Worm (Caenorhabditis elegans) whole organism, L3 larva: ENCODE measurements around the gene ptp-4A2.

Experiments used
- R02D3.7 ChIP-seq: fragments of 150-350 bp; optimal IDR thresholded peaks from 2 replicates; lab custom pipeline; 2014; ENCODE audit warnings: missing biosample characterization, missing genetic modification characterization
- ZK546.5 ChIP-seq: sonication (generic microtip); optimal IDR thresholded peaks from 2 replicates; lab custom pipeline; 2017; ENCODE audit warnings: missing biosample characterization, missing genetic modification characterization
- aly-2 ChIP-seq: fragments of 150-350 bp; optimal IDR thresholded peaks from 2 replicates; lab custom pipeline; 2014; ENCODE audit warnings: missing biosample characterization, missing genetic modification characterization
- ceh-16 ChIP-seq: sonication (generic microtip); optimal IDR thresholded peaks from 2 replicates; lab custom pipeline; 2017; ENCODE audit warnings: missing biosample characterization, missing genetic modification characterization
- ceh-28 ChIP-seq: fragments of 150-350 bp; optimal IDR thresholded peaks from 2 replicates; lab custom pipeline; 2014; ENCODE audit warnings: missing biosample characterization, missing genetic modification reagents, missing genetic modification characterization
- ceh-82 ChIP-seq: fragments of 150-350 bp; optimal IDR thresholded peaks from 2 replicates; lab custom pipeline; 2014; ENCODE audit warnings: missing biosample characterization, missing genetic modification characterization
- ceh-9 ChIP-seq: sonication (generic microtip); optimal IDR thresholded peaks from 2 replicates; lab custom pipeline; 2018; ENCODE audit warnings: missing biosample characterization, missing genetic modification characterization
- daf-12 ChIP-seq: fragments of 150-350 bp; optimal IDR thresholded peaks from 2 replicates; lab custom pipeline; 2014; ENCODE audit warnings: missing biosample characterization, missing genetic modification reagents, missing genetic modification characterization
- egl-27 ChIP-seq: sonication (generic microtip); optimal IDR thresholded peaks from 4 replicates; lab custom pipeline; 2017; ENCODE audit warnings: missing biosample characterization, missing genetic modification reagents, missing genetic modification characterization
- egl-5 ChIP-seq: fragments of 150-350 bp; optimal IDR thresholded peaks from 2 replicates; lab custom pipeline; 2017; ENCODE audit warnings: missing biosample characterization, missing genetic modification reagents, missing genetic modification characterization, inconsistent platforms
- elt-1 ChIP-seq: fragments of 150-350 bp; optimal IDR thresholded peaks from 2 replicates; lab custom pipeline; 2014; ENCODE audit warnings: missing biosample characterization, missing genetic modification characterization
- elt-2 ChIP-seq: sonication (generic microtip); optimal IDR thresholded peaks from 2 replicates; lab custom pipeline; 2016; ENCODE audit warnings: missing genetic modification reagents, mild to moderate bottlenecking, missing genetic modification characterization, missing compliant biosample characterization
- elt-3 ChIP-seq, 3 experiments: fragments of 150-350 bp in 1 of 3; sonication (generic microtip) in 2 of 3; optimal IDR thresholded peaks; 2 replicates in 2 of 3; 4 replicates in 1 of 3; lab custom pipeline; 2014 to 2017; ENCODE audit warnings: missing biosample characterization in 3 of 3, missing genetic modification characterization in 3 of 3
- eor-1 ChIP-seq, 2 experiments: fragments of 150-350 bp; optimal IDR thresholded peaks; 2 replicates each; lab custom pipeline; 2014 to 2018; ENCODE audit warnings: missing biosample characterization in 2 of 2, missing genetic modification characterization in 2 of 2
- fkh-2 ChIP-seq: fragments of 150-350 bp; optimal IDR thresholded peaks from 2 replicates; lab custom pipeline; 2014; ENCODE audit warnings: missing biosample characterization, missing genetic modification reagents, missing genetic modification characterization
- fos-1 ChIP-seq: fragments of 150-350 bp; optimal IDR thresholded peaks from 2 replicates; lab custom pipeline; 2014; ENCODE audit warnings: missing biosample characterization, missing genetic modification characterization
- hmg-11 ChIP-seq: sonication (generic microtip); optimal IDR thresholded peaks from 2 replicates; lab custom pipeline; 2016; ENCODE audit warnings: missing genetic modification characterization, missing compliant biosample characterization
- lin-15B ChIP-seq: fragments of 150-350 bp; optimal IDR thresholded peaks from 2 replicates; lab custom pipeline; 2014; ENCODE audit warnings: missing biosample characterization, missing genetic modification characterization
- lin-39 ChIP-seq: fragments of 150-350 bp; optimal IDR thresholded peaks from 2 replicates; lab custom pipeline; 2018; ENCODE audit warnings: missing biosample characterization, missing genetic modification reagents, missing genetic modification characterization
- lsy-12 ChIP-seq: sonication (generic microtip); optimal IDR thresholded peaks from 2 replicates; lab custom pipeline; 2016; ENCODE audit warnings: mild to moderate bottlenecking, missing genetic modification characterization, missing compliant biosample characterization
- mdl-1 ChIP-seq: fragments of 150-350 bp; optimal IDR thresholded peaks from 2 replicates; lab custom pipeline; 2014; ENCODE audit warnings: missing biosample characterization, missing genetic modification characterization
- mml-1 ChIP-seq: fragments of 150-350 bp; sonication (generic microtip); optimal IDR thresholded peaks from 3 replicates; lab custom pipeline; 2014; ENCODE audit warnings: missing biosample characterization, missing genetic modification characterization
- nhr-12 ChIP-seq: fragments of 150-350 bp; optimal IDR thresholded peaks from 2 replicates; lab custom pipeline; 2014; ENCODE audit warnings: missing biosample characterization, missing genetic modification characterization
- nhr-23 ChIP-seq: fragments of 150-350 bp; optimal IDR thresholded peaks from 2 replicates; lab custom pipeline; 2014; ENCODE audit warnings: missing biosample characterization, missing genetic modification reagents, missing genetic modification characterization
- nhr-237 ChIP-seq: fragments of 150-350 bp; optimal IDR thresholded peaks from 2 replicates; lab custom pipeline; 2014; ENCODE audit warnings: missing biosample characterization, missing genetic modification characterization
- nhr-25 ChIP-seq: sonication (generic microtip); optimal IDR thresholded peaks from 2 replicates; lab custom pipeline; 2017; ENCODE audit warnings: missing biosample characterization, missing genetic modification characterization
- nhr-28 ChIP-seq: fragments of 150-350 bp; optimal IDR thresholded peaks from 2 replicates; lab custom pipeline; 2014; ENCODE audit warnings: missing biosample characterization, missing genetic modification characterization
- nhr-67 ChIP-seq: fragments of 150-350 bp; optimal IDR thresholded peaks from 2 replicates; lab custom pipeline; 2014; ENCODE audit warnings: missing biosample characterization, missing genetic modification characterization
- nhr-76 ChIP-seq: fragments of 150-350 bp; sonication (generic microtip); optimal IDR thresholded peaks from 5 replicates; lab custom pipeline; 2014; ENCODE audit warnings: missing biosample characterization, missing genetic modification characterization
- nhr-77 ChIP-seq: fragments of 150-350 bp; optimal IDR thresholded peaks from 2 replicates; lab custom pipeline; 2014; ENCODE audit warnings: missing biosample characterization, missing genetic modification characterization
- pha-4 ChIP-seq: fragments of 150-350 bp; optimal IDR thresholded peaks from 2 replicates; lab custom pipeline; 2014; ENCODE audit warnings: missing biosample characterization, missing genetic modification reagents, missing genetic modification characterization
- pqm-1 ChIP-seq: fragments of 150-350 bp; optimal IDR thresholded peaks from 2 replicates; lab custom pipeline; 2017; ENCODE audit warnings: missing biosample characterization, missing genetic modification characterization, inconsistent platforms
- skn-1 ChIP-seq: fragments of 150-350 bp; optimal IDR thresholded peaks from 2 replicates; lab custom pipeline; 2014; ENCODE audit warnings: missing biosample characterization, missing genetic modification characterization
- snpc-4 ChIP-seq: fragments of 150-350 bp; optimal IDR thresholded peaks from 2 replicates; lab custom pipeline; 2014; ENCODE audit warnings: missing biosample characterization, missing genetic modification characterization
- unc-39 ChIP-seq: sonication (generic microtip); optimal IDR thresholded peaks from 4 replicates; lab custom pipeline; 2017; ENCODE audit warnings: missing biosample characterization, missing genetic modification characterization
- unc-62 ChIP-seq: fragments of 150-350 bp; sonication (generic microtip); optimal IDR thresholded peaks from 4 replicates; lab custom pipeline; 2014; ENCODE audit warnings: missing biosample characterization, missing genetic modification reagents, missing genetic modification characterization
- ztf-11 ChIP-seq: fragments of 150-350 bp; optimal IDR thresholded peaks from 2 replicates; lab custom pipeline; 2014; ENCODE audit warnings: missing biosample characterization, missing genetic modification characterization
- ztf-4 ChIP-seq: fragments of 150-350 bp; optimal IDR thresholded peaks from 2 replicates; lab custom pipeline; 2014; ENCODE audit warnings: missing biosample characterization, missing genetic modification characterization

Gene ptp-4A2

DNA sequence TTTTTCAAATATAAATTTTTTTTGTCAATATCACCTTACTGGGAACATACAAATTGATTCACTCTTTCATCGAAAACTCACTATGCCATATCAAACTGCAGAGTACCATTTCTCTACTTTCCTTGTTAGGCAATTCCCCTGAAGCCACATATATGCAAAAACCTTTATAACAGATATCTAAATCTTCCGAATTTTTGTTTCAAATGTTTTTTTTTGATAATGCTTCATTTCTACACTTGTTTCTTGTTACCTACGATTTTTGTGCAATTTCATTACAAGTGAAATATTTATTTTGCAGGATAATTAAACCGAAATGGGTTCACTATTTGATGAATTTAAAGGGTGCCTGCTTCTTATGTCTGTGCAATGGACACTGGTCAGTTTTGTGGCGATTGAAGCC, 23.0 kb downstream of the ptp-4A2 start, which contains the start of gene T22B2.2:
Gene T22B2.2, plus strand, starts transcription at position 301 of the 400 bp plus-strand sequence.
- no peak for TF ChIP-seq ceh-16
- no peak for TF ChIP-seq elt-3 (tag; optimal IDR thresholded peaks at IDR 0.05; lab: Kevin White, UChicago)
- TF ChIP-seq egl-27 (tag; lab: Kevin White, UChicago) = no peak
- no peak for TF ChIP-seq ceh-9 (tag; lab: Kevin White, UChicago)
- no peak for TF ChIP-seq snpc-4 (tag; lab: Kevin White, UChicago)
- TF ChIP-seq eor-1 (tag; optimal IDR thresholded peaks at IDR 0.05; lab: Kevin White, UChicago) = no peak
- no peak for TF ChIP-seq skn-1 (tag; lab: Kevin White, UChicago)
- TF ChIP-seq, all 47 proteins: peak for 0

DNA sequence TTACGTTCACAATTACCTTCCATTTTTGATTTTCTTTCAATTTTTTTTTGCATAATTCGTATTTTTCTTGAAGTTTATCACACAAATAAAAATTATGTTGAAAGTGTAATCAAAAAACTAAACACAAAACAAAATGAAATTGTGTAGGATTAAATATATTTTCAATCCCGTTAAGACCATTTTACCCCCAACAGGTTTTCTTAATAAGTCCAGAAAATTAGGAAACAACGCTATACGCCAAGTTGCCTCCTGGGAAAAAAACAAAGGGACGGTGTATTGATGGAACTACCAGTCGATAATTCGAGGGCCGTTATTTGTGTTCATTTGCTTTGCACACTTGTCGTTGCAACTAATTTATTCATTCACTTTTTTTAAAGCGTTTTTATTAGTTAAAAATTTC, 23.4 kb downstream of the ptp-4A2 start:
- no peak for TF ChIP-seq egl-27 (tag; lab: Kevin White, UChicago)

DNA sequence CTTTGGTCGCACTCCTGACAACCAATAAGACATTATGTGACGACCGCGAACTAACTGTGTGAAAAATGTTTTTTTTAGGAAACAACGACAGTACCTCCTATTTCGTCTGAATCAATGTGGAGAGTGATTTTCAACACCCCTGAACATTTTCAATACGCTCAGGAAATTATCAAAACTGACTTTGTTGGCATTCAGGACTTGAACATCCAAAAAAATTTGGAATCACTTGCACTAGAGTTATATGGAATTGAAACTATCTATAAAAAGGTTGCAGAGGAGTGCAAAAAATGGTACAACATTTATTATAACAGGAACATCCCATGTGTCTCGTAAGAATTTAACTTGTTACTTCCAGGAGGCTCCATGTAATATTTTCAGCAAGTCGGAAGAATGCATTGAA, 24.9 kb downstream of the ptp-4A2 start:
- no peak for TF ChIP-seq lin-15B (tag; lab: Kevin White, UChicago)
- TF ChIP-seq pqm-1 (tag; lab: Kevin White, UChicago) = no peak
- no peak for TF ChIP-seq nhr-28 (tag; lab: Kevin White, UChicago)
- no peak for TF ChIP-seq ceh-9 (tag; lab: Kevin White, UChicago)
- TF ChIP-seq hmg-11 = no peak
- TF ChIP-seq eor-1 (tag; optimal IDR thresholded peaks at IDR 0.05; lab: Kevin White, UChicago) = no peak
- TF ChIP-seq ceh-82 (tag; lab: Kevin White, UChicago) = no peak
- no peak for TF ChIP-seq nhr-237 (tag; lab: Kevin White, UChicago)
- TF ChIP-seq unc-39 = no peak
- no peak for TF ChIP-seq mdl-1 (tag; lab: Kevin White, UChicago)
- no peak for TF ChIP-seq lin-39 (tag; lab: Kevin White, UChicago)
- no peak for TF ChIP-seq egl-27 (tag; lab: Kevin White, UChicago)
- no peak for TF ChIP-seq mml-1 (tag; lab: Kevin White, UChicago)
- no peak for TF ChIP-seq ztf-4
- no peak for TF ChIP-seq elt-1 (tag; lab: Kevin White, UChicago)

DNA sequence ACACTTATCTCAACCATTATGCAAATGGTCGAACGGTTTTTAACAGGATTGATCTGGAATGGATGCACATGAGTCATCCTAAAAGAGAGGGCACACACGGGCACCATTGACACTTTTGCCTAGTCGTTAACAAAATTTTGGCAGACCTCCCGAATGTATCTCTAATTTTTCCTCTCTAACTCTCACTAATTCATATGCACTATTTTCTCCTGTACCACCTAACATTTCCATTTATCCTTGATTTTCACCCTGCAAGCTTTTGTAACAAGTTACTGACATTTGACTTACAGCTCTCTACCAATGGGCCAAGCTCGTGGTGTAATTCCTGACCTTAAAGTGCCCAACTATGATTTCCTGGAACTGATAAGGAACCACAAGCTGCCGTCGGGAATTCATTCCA, 26.1 kb downstream of the ptp-4A2 start, which contains the start of gene T22B2.3:
Gene T22B2.3, plus strand, starts transcription at position 301 of the 400 bp plus-strand sequence.
- TF ChIP-seq nhr-76 (tag; lab: Kevin White, UChicago) (no peak), fkh-2 (tag; lab: Kevin White, UChicago) (no peak), nhr-25 (tag; lab: Kevin White, UChicago) (no peak), unc-62 (GFP tag; lab: Kevin White, UChicago) (no peak), ceh-28 (no peak), unc-39 (no peak), daf-12 (no peak), skn-1 (tag; lab: Kevin White, UChicago) (no peak), R02D3.7 (tag; lab: Kevin White, UChicago) (no peak), snpc-4 (tag; lab: Kevin White, UChicago) (no peak), mdl-1 (tag; lab: Kevin White, UChicago) (no peak), aly-2 (tag; lab: Kevin White, UChicago) (no peak), nhr-77 (no peak), ceh-82 (tag; lab: Kevin White, UChicago) (no peak), egl-5 (tag; lab: Kevin White, UChicago) (no peak), ZK546.5 (tag; lab: Kevin White, UChicago) (no peak), nhr-237 (tag; lab: Kevin White, UChicago) (no peak), eor-1 (tag; optimal IDR thresholded peaks at IDR 0.05; lab: Kevin White, UChicago) (no peak), ztf-11 (tag; lab: Kevin White, UChicago) (no peak), ceh-16 (no peak)

DNA sequence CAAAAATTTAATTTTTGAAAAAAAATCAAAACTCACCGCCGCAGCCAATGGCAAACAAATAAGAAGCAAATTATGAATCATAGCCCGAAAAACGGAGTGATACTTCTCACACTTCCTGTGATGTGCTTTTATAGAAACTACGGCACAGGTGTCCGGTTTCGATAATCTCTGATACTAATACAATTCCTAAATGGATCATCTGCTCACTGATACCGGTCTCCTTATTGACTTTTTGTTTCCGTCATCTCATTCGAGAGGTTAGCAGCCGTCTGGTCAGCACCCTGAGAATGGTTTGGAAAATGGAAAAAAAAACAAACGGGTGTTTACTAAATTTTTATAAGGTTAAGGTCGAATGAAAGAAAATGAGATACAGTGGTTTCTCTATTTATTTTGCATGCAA, 27.4 kb downstream of the ptp-4A2 start, which contains the start of gene idpp-9:
Gene idpp-9, minus strand, starts transcription at position 101 of the 400 bp plus-strand sequence.
- no peak for TF ChIP-seq unc-62 (GFP tag; lab: Kevin White, UChicago)
- no peak for TF ChIP-seq nhr-23 (tag; lab: Kevin White, UChicago)
- TF ChIP-seq daf-12 = no peak

DNA sequence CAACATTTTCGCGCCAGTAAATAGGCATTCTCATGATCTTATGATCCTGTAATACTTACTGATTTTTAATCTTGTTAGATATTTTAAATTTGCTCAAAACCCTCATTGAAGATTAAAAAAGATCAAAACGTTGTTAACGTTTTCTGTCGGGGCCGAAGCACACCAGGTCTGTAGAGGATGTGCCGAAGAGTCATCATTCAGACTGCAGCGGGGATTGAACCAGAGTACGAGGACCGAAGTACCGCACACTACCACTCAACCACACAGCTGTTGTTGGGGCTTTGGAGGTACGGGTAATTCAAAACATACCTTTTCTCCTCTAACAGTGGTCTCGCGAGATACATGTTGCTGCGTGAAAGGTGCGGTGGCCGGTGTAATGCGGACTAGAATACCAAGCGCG, 28.8 kb downstream of the ptp-4A2 start:
- TF ChIP-seq aly-2 (tag; lab: Kevin White, UChicago) (no peak), hmg-11 (no peak), ZK546.5 (tag; lab: Kevin White, UChicago) (no peak), unc-39 (no peak), skn-1 (tag; lab: Kevin White, UChicago) (no peak), elt-1 (tag; lab: Kevin White, UChicago) (no peak), lsy-12 (tag; lab: Kevin White, UChicago) (no peak), nhr-12 (tag; lab: Kevin White, UChicago) (no peak), fkh-2 (tag; lab: Kevin White, UChicago) (no peak), mml-1 (tag; lab: Kevin White, UChicago) (no peak), elt-2 (tag; lab: Kevin White, UChicago) (no peak), ceh-28 (no peak), nhr-237 (tag; lab: Kevin White, UChicago) (no peak), fos-1 (tag; lab: Kevin White, UChicago) (no peak), egl-5 (tag; lab: Kevin White, UChicago) (no peak), nhr-67 (tag; lab: Kevin White, UChicago) (no peak), pha-4 (tag; lab: Kevin White, UChicago) (no peak)
